Worm (Caenorhabditis elegans): ENCODE data around the gene trd-1.

Gene trd-1

DNA sequence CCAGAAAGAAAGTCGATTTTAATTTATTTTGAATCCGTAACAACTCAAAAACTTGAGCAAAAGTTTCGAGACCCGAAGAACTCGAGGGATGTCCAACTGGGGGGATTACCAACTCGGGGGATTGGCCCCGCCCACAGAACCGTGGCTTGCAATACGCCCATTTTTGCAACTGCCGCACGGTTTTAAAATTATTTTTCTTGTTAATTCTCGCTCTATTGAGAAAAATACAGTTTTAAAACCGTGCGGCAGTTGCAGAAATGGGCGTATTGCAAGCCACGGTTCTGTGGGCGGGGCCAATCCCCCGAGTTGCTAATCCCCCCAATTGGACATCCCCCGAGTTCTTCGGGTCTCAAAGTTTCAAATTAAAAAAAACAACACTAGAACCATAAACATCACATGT lies 510 bp downstream of the trd-1 start:
- TF ChIP-seq tbx-2 (tag; optimal IDR thresholded peaks at IDR 0.05), result peak; percentile 27

DNA sequence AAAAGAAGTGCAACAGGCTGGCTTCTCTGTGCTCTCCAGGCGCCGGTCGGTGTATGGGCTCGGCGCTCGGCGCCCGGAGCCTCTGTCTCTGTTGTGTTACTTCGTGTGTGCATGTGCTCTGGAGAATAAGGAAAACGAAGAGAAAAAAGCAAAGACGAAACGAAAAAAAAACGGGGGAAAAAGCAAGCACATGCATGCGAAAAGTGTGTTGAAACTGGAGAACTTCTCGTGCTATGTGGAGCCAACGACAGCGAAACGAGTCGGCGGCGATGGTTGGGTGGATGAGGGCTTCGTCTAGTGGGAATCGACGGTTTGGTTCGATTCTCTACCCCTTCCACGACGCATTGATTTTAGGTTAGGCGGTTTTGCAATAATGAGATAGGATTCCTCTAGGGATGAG lies 1.3 kb downstream of the trd-1 start:
- no peak for TF ChIP-seq lim-6 (tag; optimal IDR thresholded peaks at IDR 0.05)
- no peak for TF ChIP-seq hlh-15 (tag; optimal IDR thresholded peaks at IDR 0.05)
- TF ChIP-seq ceh-22 (tag; optimal IDR thresholded peaks at IDR 0.05), result no peak
- TF ChIP-seq dmd-4 (tag; optimal IDR thresholded peaks at IDR 0.05; ENCODE audit: borderline replicate concordance), result no peak
- TF ChIP-seq odd-2 (tag; optimal IDR thresholded peaks at IDR 0.05), result no peak
- TF ChIP-seq ceh-6 (GFP tag; optimal IDR thresholded peaks at IDR 0.05), result no peak
- no peak for TF ChIP-seq hlh-13 (GFP tag; optimal IDR thresholded peaks at IDR 0.05)
- TF ChIP-seq ceh-14 (tag; optimal IDR thresholded peaks at IDR 0.05), result no peak
- no peak for TF ChIP-seq F13H6.1 (tag; optimal IDR thresholded peaks at IDR 0.05)

DNA sequence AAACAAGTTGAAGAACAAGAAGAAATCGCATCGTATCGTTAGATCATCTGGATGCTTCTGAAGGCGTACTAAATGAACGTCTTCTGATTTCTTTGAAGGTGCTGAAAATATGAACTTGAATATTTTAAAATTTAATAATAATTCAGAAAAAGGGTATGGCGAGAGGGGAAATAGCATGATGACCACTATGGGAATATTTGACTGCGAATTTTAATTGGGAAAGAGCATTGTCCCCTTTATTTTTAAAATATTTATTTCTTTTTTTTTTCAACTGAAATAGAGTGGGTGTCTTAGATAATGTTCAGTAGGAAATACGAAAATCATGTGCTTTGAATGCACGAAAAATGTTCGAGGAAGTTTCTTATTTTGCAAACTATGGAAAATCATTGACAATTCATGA lies 9.3 kb downstream of the trd-1 start, which contains the start of gene lgc-50:
TSS of gene lgc-50 (minus strand) at position 101 of the 400 bp plus-strand sequence.
- TF ChIP-seq ceh-19 (GFP tag; optimal IDR thresholded peaks at IDR 0.05), result no peak
- TF ChIP-seq lim-6 (tag; optimal IDR thresholded peaks at IDR 0.05), result no peak
- TF ChIP-seq ceh-18 (tag; optimal IDR thresholded peaks at IDR 0.05), result no peak

- TF ChIP-seq sdc-2 (tag; optimal IDR thresholded peaks at IDR 0.05) (no peak), unc-55 (GFP tag; optimal IDR thresholded peaks at IDR 0.05) (no peak), madf-2 (tag; optimal IDR thresholded peaks at IDR 0.05) (no peak), ama-1 (optimal IDR thresholded peaks at IDR 0.05) (no peak), ceh-45 (GFP tag; IDR thresholded peaks at IDR 0.05) (no peak), sox-2 (GFP tag; IDR thresholded peaks at IDR 0.05) (no peak), pha-4 (tag; optimal IDR thresholded peaks at IDR 0.05) (no peak), tbx-7 (tag; optimal IDR thresholded peaks at IDR 0.05) (no peak), ztf-16 (tag; optimal IDR thresholded peaks at IDR 0.05) (no peak), ceh-19 (GFP tag; optimal IDR thresholded peaks at IDR 0.05) (no peak), eyg-1 (tag; optimal IDR thresholded peaks at IDR 0.05) (no peak), ets-4 (tag; optimal IDR thresholded peaks at IDR 0.05) (no peak), ceh-30 (tag; optimal IDR thresholded peaks at IDR 0.05) (no peak), lim-6 (tag; optimal IDR thresholded peaks at IDR 0.05) (no peak)
Observed at ce11 chrIII:7397196-7397595, 11.2 kb downstream of the trd-1 start.

DNA sequence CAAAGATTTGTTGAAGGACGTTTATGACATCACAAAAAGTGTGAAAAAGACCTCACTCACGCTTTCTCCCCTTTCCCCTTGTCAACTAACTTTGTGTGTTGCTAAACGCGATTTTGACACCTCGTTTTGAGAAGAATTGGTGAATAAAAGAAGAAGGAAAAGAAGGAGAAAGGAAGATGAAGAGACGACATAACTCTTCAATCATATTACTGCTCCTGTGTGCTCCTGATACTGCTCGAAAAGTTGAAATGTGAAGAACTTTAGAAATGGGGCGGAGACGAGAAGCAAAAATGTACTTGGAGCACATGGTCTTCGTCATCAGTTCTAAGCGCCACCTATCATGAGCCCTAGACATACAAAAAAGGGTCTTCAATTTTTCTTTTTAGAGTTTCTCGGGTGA lies 13.0 kb downstream of the trd-1 start:
- TF ChIP-seq fkh-6 (tag; optimal IDR thresholded peaks at IDR 0.05) (no peak), unc-42 (tag; optimal IDR thresholded peaks at IDR 0.05) (peak; percentile 63), nhr-11 (tag; optimal IDR thresholded peaks at IDR 0.05) (no peak), ceh-45 (GFP tag; IDR thresholded peaks at IDR 0.05) (no peak), C08G9.2 (tag; optimal IDR thresholded peaks at IDR 0.05) (no peak), F13H6.1 (tag; optimal IDR thresholded peaks at IDR 0.05) (no peak)

Data from whole organism, late embryonic.